In the genomic region with DNA sequence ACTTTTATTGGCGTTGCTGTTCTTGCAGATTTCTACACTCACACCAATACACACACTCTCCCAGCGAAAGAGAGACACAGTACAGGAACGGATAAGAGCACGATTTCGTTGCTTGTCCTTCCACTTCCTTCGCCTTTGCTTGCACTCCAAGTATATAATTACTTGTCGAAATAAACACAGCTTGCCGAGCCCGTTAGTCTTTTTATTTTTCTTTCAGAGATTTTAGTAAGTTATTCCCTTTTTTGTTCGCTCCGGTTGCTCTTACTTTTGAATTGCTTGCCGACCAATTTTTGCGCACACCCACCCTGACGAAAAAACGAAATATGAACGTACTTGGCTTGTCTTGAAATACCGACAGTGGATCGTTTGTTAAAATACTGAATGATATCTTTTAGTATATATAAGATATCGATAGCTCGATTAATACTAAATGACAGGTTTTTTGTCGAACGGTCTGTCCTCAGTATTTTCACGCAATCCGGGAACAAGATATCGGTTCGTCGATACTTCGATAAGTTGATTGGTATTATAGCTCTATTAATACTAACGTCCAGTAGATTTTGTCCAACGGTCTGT, we compare ENCODE assay signal across 1 fruit fly cellular context.
TF ChIP-seq lines count a peak whose summit lies in the region.

A gene (minus strand): TSS at position 332 of the 576 bp plus-strand sequence.

TF ChIP-seq in whole organism, embryonic, 481 proteins besides CTCF, POLR2A, EP300 and RAD21 (continued from another document and continues in another):
- no peak for TF ChIP-seq Gug (GFP tag; IDR thresholded peaks at IDR 0.05; lab: Robert Waterston, UW)
- no peak for TF ChIP-seq CG10654 (GFP tag; optimal IDR thresholded peaks at IDR 0.05; lab: Kevin White, UChicago)
- no peak for TF ChIP-seq Ada2b (GFP tag; IDR thresholded peaks at IDR 0.05; lab: Robert Waterston, UW)
- TF ChIP-seq nau (GFP tag; optimal IDR thresholded peaks at IDR 0.05; lab: Kevin White, UChicago) = no peak
- no peak for TF ChIP-seq sr (GFP tag; IDR thresholded peaks at IDR 0.05; lab: Robert Waterston, UW)
- peak; percentile 15 to 29 for TF ChIP-seq bsh (GFP tag; optimal IDR thresholded peaks at IDR 0.05; lab: Kevin White, UChicago)
- TF ChIP-seq insv (GFP tag; optimal IDR thresholded peaks at IDR 0.05; lab: Kevin White, UChicago) = peak in 1 of 2 experiments; percentile 4
- TF ChIP-seq CG4730 (GFP tag; IDR thresholded peaks at IDR 0.05; lab: Robert Waterston, UW) = no peak
- peak; percentile 62 for TF ChIP-seq CG8924 (tag; optimal IDR thresholded peaks at IDR 0.05; lab: Kevin White, UChicago)
- no peak for TF ChIP-seq nerfin-2 (GFP tag; IDR thresholded peaks at IDR 0.05; lab: Robert Waterston, UW; ENCODE audit: partially characterized antibody)
- TF ChIP-seq Lhr (GFP tag; optimal IDR thresholded peaks at IDR 0.05; lab: Kevin White, UChicago) = peak; percentile 98
- no peak for TF ChIP-seq sc (optimal IDR thresholded peaks at IDR 0.05; lab: Kevin White, UChicago)
- TF ChIP-seq sc (GFP tag; optimal IDR thresholded peaks at IDR 0.05; lab: Kevin White, UChicago) = no peak
- TF ChIP-seq oc (tag; optimal IDR thresholded peaks at IDR 0.05; lab: Kevin White, UChicago) = peak; percentile 45
- TF ChIP-seq Med (GFP tag; lab: Kevin White, UChicago) = peak; percentile 85
- TF ChIP-seq Mes4 (GFP tag; optimal IDR thresholded peaks at IDR 0.05; lab: Kevin White, UChicago) = no peak
- peak; percentile 79 for TF ChIP-seq CG10267 (tag; optimal IDR thresholded peaks at IDR 0.05; lab: Kevin White, UChicago)
- TF ChIP-seq CG11093 (GFP tag; IDR thresholded peaks at IDR 0.05; lab: Robert Waterston, UW) = no peak
- TF ChIP-seq yki (optimal IDR thresholded peaks at IDR 0.05; lab: Kevin White, UChicago) = no peak
- TF ChIP-seq CG10431 (GFP tag; optimal IDR thresholded peaks at IDR 0.05; lab: Kevin White, UChicago) = peak; percentile 23
- no peak for TF ChIP-seq dimm (GFP tag; IDR thresholded peaks at IDR 0.05; lab: Robert Waterston, UW)
- TF ChIP-seq CG15269 (tag; optimal IDR thresholded peaks at IDR 0.05; lab: Kevin White, UChicago) = no peak
- no peak for TF ChIP-seq unc-4 (GFP tag; IDR thresholded peaks at IDR 0.05; lab: Robert Waterston, UW; ENCODE audit: partially characterized antibody)
- TF ChIP-seq Aef1 (GFP tag; IDR thresholded peaks at IDR 0.05; lab: Robert Waterston, UW) = no peak
- TF ChIP-seq CG33557 (GFP tag; optimal IDR thresholded peaks at IDR 0.05; lab: Kevin White, UChicago) = peak; percentile 11
- peak; percentile 11 for TF ChIP-seq CG2678 (tag; optimal IDR thresholded peaks at IDR 0.05; lab: Kevin White, UChicago)
- peak; percentile 8 for TF ChIP-seq chn (GFP tag; optimal IDR thresholded peaks at IDR 0.05; lab: Kevin White, UChicago)
- no peak for TF ChIP-seq Bgb (GFP tag; IDR thresholded peaks at IDR 0.05; lab: Robert Waterston, UW; ENCODE audit: partially characterized antibody)
- TF ChIP-seq CG10462 (GFP tag; optimal IDR thresholded peaks at IDR 0.05; lab: Kevin White, UChicago) = no peak
- no peak for TF ChIP-seq hb (GFP tag; IDR thresholded peaks at IDR 0.05; lab: Robert Waterston, UW; ENCODE audit: partially characterized antibody)
- no peak for TF ChIP-seq CG8478 (optimal IDR thresholded peaks at IDR 0.05; lab: Kevin White, UChicago)
- no peak for TF ChIP-seq CG12942 (GFP tag; optimal IDR thresholded peaks at IDR 0.05; lab: Kevin White, UChicago)
- no peak for TF ChIP-seq CG12744 (GFP tag; optimal IDR thresholded peaks at IDR 0.05; lab: Kevin White, UChicago)
- TF ChIP-seq gcm (GFP tag; optimal IDR thresholded peaks at IDR 0.05; lab: Kevin White, UChicago) = no peak
- no peak for TF ChIP-seq ranshi (GFP tag; IDR thresholded peaks at IDR 0.05; lab: Robert Waterston, UW)
- no peak for TF ChIP-seq Rfx (GFP tag; IDR thresholded peaks at IDR 0.05; lab: Robert Waterston, UW)
- no peak for TF ChIP-seq Six4 (GFP tag; optimal IDR thresholded peaks at IDR 0.05; lab: Kevin White, UChicago)
- no peak for TF ChIP-seq CG6683 (GFP tag; optimal IDR thresholded peaks at IDR 0.05; lab: Kevin White, UChicago)
- peak; percentile 12 to 15 for TF ChIP-seq dpn (GFP tag; optimal IDR thresholded peaks at IDR 0.05; lab: Kevin White, UChicago)
- TF ChIP-seq CG17829 (tag; optimal IDR thresholded peaks at IDR 0.05; lab: Kevin White, UChicago) = peak; percentile 73
- peak; percentile 79 for TF ChIP-seq abd-A (tag; optimal IDR thresholded peaks at IDR 0.05; lab: Kevin White, UChicago)
- no peak for TF ChIP-seq CG11695 (GFP tag; IDR thresholded peaks at IDR 0.05; lab: Robert Waterston, UW)
- TF ChIP-seq CG16863 (GFP tag; optimal IDR thresholded peaks at IDR 0.05; lab: Kevin White, UChicago) = no peak
- no peak for TF ChIP-seq bab2 (GFP tag; optimal IDR thresholded peaks at IDR 0.05; lab: Kevin White, UChicago)
- TF ChIP-seq CG16815 (GFP tag; optimal IDR thresholded peaks at IDR 0.05; lab: Kevin White, UChicago) = no peak
- TF ChIP-seq E2f2 (GFP tag; IDR thresholded peaks at IDR 0.05; lab: Robert Waterston, UW) = no peak
- no peak for TF ChIP-seq pho (GFP tag; optimal IDR thresholded peaks at IDR 0.05; lab: Kevin White, UChicago)
- no peak for TF ChIP-seq Lim3 (GFP tag; IDR thresholded peaks at IDR 0.05; lab: Robert Waterston, UW)
- TF ChIP-seq zf30C (GFP tag; optimal IDR thresholded peaks at IDR 0.05; lab: Kevin White, UChicago) = no peak
- TF ChIP-seq aop (GFP tag; IDR thresholded peaks at IDR 0.05; lab: Robert Waterston, UW) = no peak
- TF ChIP-seq Usf (GFP tag; optimal IDR thresholded peaks at IDR 0.05; lab: Kevin White, UChicago) = no peak
- no peak for TF ChIP-seq B-H1 (GFP tag; IDR thresholded peaks at IDR 0.05; lab: Robert Waterston, UW)
- TF ChIP-seq NFAT (GFP tag; IDR thresholded peaks at IDR 0.05; lab: Robert Waterston, UW) = no peak
- TF ChIP-seq fu2 (GFP tag; optimal IDR thresholded peaks at IDR 0.05; lab: Kevin White, UChicago) = no peak
- peak; percentile 31 for TF ChIP-seq sug (tag; optimal IDR thresholded peaks at IDR 0.05; lab: Kevin White, UChicago)
- no peak for TF ChIP-seq repo (GFP tag; optimal IDR thresholded peaks at IDR 0.05; lab: Kevin White, UChicago)
- no peak for TF ChIP-seq CG1529 (GFP tag; optimal IDR thresholded peaks at IDR 0.05; lab: Kevin White, UChicago)
- TF ChIP-seq CG9797 (GFP tag; optimal IDR thresholded peaks at IDR 0.05; lab: Kevin White, UChicago) = peak; percentile 100
- TF ChIP-seq Dip3 (GFP tag; optimal IDR thresholded peaks at IDR 0.05; lab: Kevin White, UChicago) = no peak
- no peak for TF ChIP-seq CG6654 (GFP tag; optimal IDR thresholded peaks at IDR 0.05; lab: Kevin White, UChicago)
- TF ChIP-seq eve (GFP tag; optimal IDR thresholded peaks at IDR 0.05; lab: Kevin White, UChicago) = peak in 1 of 2 experiments; percentile 68
- no peak for TF ChIP-seq H15 (GFP tag; IDR thresholded peaks at IDR 0.05; lab: Robert Waterston, UW)
- peak; percentile 23 for TF ChIP-seq CG18262 (tag; optimal IDR thresholded peaks at IDR 0.05; lab: Kevin White, UChicago)
- no peak for TF ChIP-seq CG5245 (GFP tag; optimal IDR thresholded peaks at IDR 0.05; lab: Kevin White, UChicago)
- no peak for TF ChIP-seq CG3281 (GFP tag; optimal IDR thresholded peaks at IDR 0.05; lab: Kevin White, UChicago)
- no peak for TF ChIP-seq esg (GFP tag; conservative IDR thresholded peaks at IDR 0.05; lab: Robert Waterston, UW)
- no peak for TF ChIP-seq Adf1 (GFP tag; IDR thresholded peaks at IDR 0.05; lab: Robert Waterston, UW)
- TF ChIP-seq CG7745 (tag; optimal IDR thresholded peaks at IDR 0.05; lab: Kevin White, UChicago) = peak; percentile 67
- TF ChIP-seq nerfin-1 (tag; optimal IDR thresholded peaks at IDR 0.05; lab: Kevin White, UChicago) = peak; percentile 53
- no peak for TF ChIP-seq Atf3 (GFP tag; optimal IDR thresholded peaks at IDR 0.05; lab: Kevin White, UChicago)
- TF ChIP-seq CG14014 (GFP tag; IDR thresholded peaks at IDR 0.05; lab: Robert Waterston, UW) = no peak
- TF ChIP-seq CG10959 (GFP tag; IDR thresholded peaks at IDR 0.05; lab: Robert Waterston, UW) = no peak
- no peak for TF ChIP-seq CG10979 (tag; optimal IDR thresholded peaks at IDR 0.05; lab: Kevin White, UChicago)
- peak; percentile 18 for TF ChIP-seq BtbVII (GFP tag; optimal IDR thresholded peaks at IDR 0.05; lab: Kevin White, UChicago)
- TF ChIP-seq Sry-β (GFP tag; optimal IDR thresholded peaks at IDR 0.05; lab: Kevin White, UChicago) = no peak
- no peak for TF ChIP-seq CG18599 (GFP tag; optimal IDR thresholded peaks at IDR 0.05; lab: Kevin White, UChicago)
- no peak for TF ChIP-seq peb (GFP tag; IDR thresholded peaks at IDR 0.05; lab: Robert Waterston, UW)
- no peak for TF ChIP-seq Atf-2 (GFP tag; optimal IDR thresholded peaks at IDR 0.05; lab: Kevin White, UChicago)
- no peak for TF ChIP-seq Rx (GFP tag; IDR thresholded peaks at IDR 0.05; lab: Robert Waterston, UW)
- TF ChIP-seq fd3F (GFP tag; optimal IDR thresholded peaks at IDR 0.05; lab: Kevin White, UChicago) = no peak
- peak; percentile 75 for TF ChIP-seq nmo (GFP tag; optimal IDR thresholded peaks at IDR 0.05; lab: Kevin White, UChicago)
- no peak for TF ChIP-seq crp (GFP tag; optimal IDR thresholded peaks at IDR 0.05; lab: Kevin White, UChicago)
- TF ChIP-seq Doc3 (GFP tag; IDR thresholded peaks at IDR 0.05; lab: Robert Waterston, UW; ENCODE audit: partially characterized antibody) = no peak
- peak; percentile 3 for TF ChIP-seq wek (GFP tag; optimal IDR thresholded peaks at IDR 0.05; lab: Kevin White, UChicago)
- TF ChIP-seq CG7786 (GFP tag; optimal IDR thresholded peaks at IDR 0.05; lab: Kevin White, UChicago) = no peak
- TF ChIP-seq CG12659 (GFP tag; optimal IDR thresholded peaks at IDR 0.05; lab: Kevin White, UChicago) = peak; percentile 97
- TF ChIP-seq NC2β (GFP tag; optimal IDR thresholded peaks at IDR 0.05; lab: Kevin White, UChicago) = peak; percentile 48
- TF ChIP-seq dan (GFP tag; IDR thresholded peaks at IDR 0.05; lab: Robert Waterston, UW) = no peak
- TF ChIP-seq eyg (GFP tag; optimal IDR thresholded peaks at IDR 0.05; lab: Kevin White, UChicago) = no peak
- peak; percentile 29 for TF ChIP-seq zen (tag; optimal IDR thresholded peaks at IDR 0.05; lab: Kevin White, UChicago)
- TF ChIP-seq HHEX (GFP tag; optimal IDR thresholded peaks at IDR 0.05; lab: Kevin White, UChicago) = no peak
- peak; percentile 78 for TF ChIP-seq CG12299 (tag; optimal IDR thresholded peaks at IDR 0.05; lab: Kevin White, UChicago)
- no peak for TF ChIP-seq Neu2 (GFP tag; optimal IDR thresholded peaks at IDR 0.05; lab: Kevin White, UChicago; ENCODE audit: borderline replicate concordance)
- no peak for TF ChIP-seq mirr (GFP tag; optimal IDR thresholded peaks at IDR 0.05; lab: Kevin White, UChicago)
- no peak for TF ChIP-seq CG10366 (GFP tag; IDR thresholded peaks at IDR 0.05; lab: Robert Waterston, UW)
- TF ChIP-seq crol (GFP tag; IDR thresholded peaks at IDR 0.05; lab: Robert Waterston, UW) = no peak
- no peak for TF ChIP-seq CG4282 (GFP tag; optimal IDR thresholded peaks at IDR 0.05; lab: Kevin White, UChicago)
- no peak for TF ChIP-seq az2 (GFP tag; optimal IDR thresholded peaks at IDR 0.05; lab: Kevin White, UChicago)
- no peak for TF ChIP-seq CG15479 (GFP tag; optimal IDR thresholded peaks at IDR 0.05; lab: Kevin White, UChicago)
- no peak for TF ChIP-seq Fer2 (tag; optimal IDR thresholded peaks at IDR 0.05; lab: Kevin White, UChicago)
- no peak for TF ChIP-seq jing (GFP tag; optimal IDR thresholded peaks at IDR 0.05; lab: Kevin White, UChicago)
- no peak for TF ChIP-seq CG7372 (GFP tag; IDR thresholded peaks at IDR 0.05; lab: Robert Waterston, UW)
- peak; percentile 37 for TF ChIP-seq Hand (GFP tag; optimal IDR thresholded peaks at IDR 0.05; lab: Kevin White, UChicago)
- no peak for TF ChIP-seq disco-r (GFP tag; optimal IDR thresholded peaks at IDR 0.05; lab: Kevin White, UChicago)
- peak; percentile 77 for TF ChIP-seq CG30020 (tag; optimal IDR thresholded peaks at IDR 0.05; lab: Kevin White, UChicago)
- TF ChIP-seq Bdp1 (GFP tag; optimal IDR thresholded peaks at IDR 0.05; lab: Kevin White, UChicago) = no peak
- TF ChIP-seq CG11723 (GFP tag; optimal IDR thresholded peaks at IDR 0.05; lab: Kevin White, UChicago) = no peak
- TF ChIP-seq MBD-R2 (GFP tag; IDR thresholded peaks at IDR 0.05; lab: Robert Waterston, UW) = no peak
- TF ChIP-seq Lpt (GFP tag; optimal IDR thresholded peaks at IDR 0.05; lab: Kevin White, UChicago) = no peak
- TF ChIP-seq CG14710 (tag; optimal IDR thresholded peaks at IDR 0.05; lab: Kevin White, UChicago) = peak; percentile 80
- no peak for TF ChIP-seq cato (GFP tag; optimal IDR thresholded peaks at IDR 0.05; lab: Kevin White, UChicago; ENCODE audit: borderline replicate concordance)
- TF ChIP-seq Antp (GFP tag; optimal IDR thresholded peaks at IDR 0.05; lab: Kevin White, UChicago) = no peak
- TF ChIP-seq her (GFP tag; optimal IDR thresholded peaks at IDR 0.05; lab: Kevin White, UChicago) = no peak
- TF ChIP-seq ERR (GFP tag; optimal IDR thresholded peaks at IDR 0.05; lab: Kevin White, UChicago) = no peak
- TF ChIP-seq mld (GFP tag; IDR thresholded peaks at IDR 0.05; lab: Robert Waterston, UW; ENCODE audit: partially characterized antibody) = no peak
- TF ChIP-seq fd102C (GFP tag; optimal IDR thresholded peaks at IDR 0.05; lab: Kevin White, UChicago) = peak; percentile 20
- no peak for TF ChIP-seq CG15073 (GFP tag; optimal IDR thresholded peaks at IDR 0.05; lab: Kevin White, UChicago)
- no peak for TF ChIP-seq lab (GFP tag; optimal IDR thresholded peaks at IDR 0.05; lab: Kevin White, UChicago)
- no peak for TF ChIP-seq CG2120 (GFP tag; optimal IDR thresholded peaks at IDR 0.05; lab: Kevin White, UChicago)
- no peak for TF ChIP-seq Hr51 (GFP tag; optimal IDR thresholded peaks at IDR 0.05; lab: Kevin White, UChicago)
- no peak for TF ChIP-seq Ravus (GFP tag; IDR thresholded peaks at IDR 0.05; lab: Robert Waterston, UW)
- TF ChIP-seq D19A (tag; optimal IDR thresholded peaks at IDR 0.05; lab: Kevin White, UChicago) = no peak
- peak; percentile 95 for TF ChIP-seq CG33213 (GFP tag; optimal IDR thresholded peaks at IDR 0.05; lab: Kevin White, UChicago)
- no peak for TF ChIP-seq ATbp (GFP tag; optimal IDR thresholded peaks at IDR 0.05; lab: Kevin White, UChicago)
- TF ChIP-seq YL-1 (GFP tag; optimal IDR thresholded peaks at IDR 0.05; lab: Kevin White, UChicago) = peak; percentile 67
- TF ChIP-seq CG8290 (GFP tag; optimal IDR thresholded peaks at IDR 0.05; lab: Kevin White, UChicago) = peak; percentile 9
- peak in 1 of 2 experiments; percentile 84 for TF ChIP-seq CG8290 (tag; optimal IDR thresholded peaks at IDR 0.05; lab: Kevin White, UChicago)
- TF ChIP-seq lola (GFP tag; optimal IDR thresholded peaks at IDR 0.05; lab: Kevin White, UChicago) = no peak
- TF ChIP-seq HmgD (GFP tag; optimal IDR thresholded peaks at IDR 0.05; lab: Kevin White, UChicago) = no peak
- TF ChIP-seq pan (optimal IDR thresholded peaks at IDR 0.05; lab: Kevin White, UChicago) = no peak
- TF ChIP-seq pan (GFP tag; optimal IDR thresholded peaks at IDR 0.05 in 1 of 2, IDR thresholded peaks at IDR 0.05 in 1 of 2) = no peak
